Worm (Caenorhabditis elegans) whole organism, young adult: ENCODE measurements around the gene nhr-193.

Experiments used
- B0035.1 ChIP-seq: sonication (generic microtip); optimal IDR thresholded peaks from 2 replicates; lab custom pipeline; 2016; ENCODE audit warnings: missing genetic modification characterization, mild to moderate bottlenecking, missing compliant biosample characterization, missing genotype, missing genetic modification reagents
- B0336.3 ChIP-seq: fragments of 200-800 bp; sonication (Bioruptor generic); IDR thresholded peaks from 2 replicates; pipeline ENCODE4 v1.3.6; 2022; ENCODE audit warnings: missing genetic modification characterization, missing compliant biosample characterization
- C17E4.6 ChIP-seq: fragments of 200-800 bp; sonication (Bioruptor generic); IDR thresholded peaks from 2 replicates; pipeline ENCODE4 v1.3.6; 2022; ENCODE audit warnings: missing genetic modification reagents, missing genetic modification characterization, missing compliant biosample characterization
- F23B12.7 ChIP-seq: sonication (generic microtip); optimal IDR thresholded peaks from 2 replicates; lab custom pipeline; 2017; ENCODE audit warnings: missing genetic modification characterization, mild to moderate bottlenecking, missing compliant biosample characterization, antibody characterized with exemption, moderate library complexity; ENCODE audit not compliant: insufficient read depth
- F37B4.10 ChIP-seq: fragments of 200-800 bp; sonication (Bioruptor generic); IDR thresholded peaks from 2 replicates; pipeline ENCODE4 v1.3.6; 2022; ENCODE audit warnings: missing genetic modification characterization, missing compliant biosample characterization
- F57A8.1 ChIP-seq: fragments of 200-800 bp; sonication (Bioruptor generic); optimal IDR thresholded peaks from 2 replicates; lab custom pipeline; 2018; ENCODE audit warnings: mild to moderate bottlenecking, missing genetic modification characterization, moderate library complexity, missing compliant biosample characterization
- F57C9.4 ChIP-seq: sonication (generic microtip); optimal IDR thresholded peaks from 2 replicates; lab custom pipeline; 2017; ENCODE audit warnings: mild to moderate bottlenecking, missing genetic modification characterization, missing compliant biosample characterization
- ZK185.1 ChIP-seq: sonication (generic microtip); optimal IDR thresholded peaks from 2 replicates; lab custom pipeline; 2016; ENCODE audit warnings: mild to moderate bottlenecking, missing genetic modification characterization, missing compliant biosample characterization; ENCODE audit not compliant: poor library complexity, severe bottlenecking
- ama-1 ChIP-seq, 3 experiments: fragments of 150-350 bp in 1 of 3; sonication (generic microtip) in 2 of 3; optimal IDR thresholded peaks; 2 replicates each; lab custom pipeline; 2014 to 2018; ENCODE audit warnings: missing biosample characterization in 2 of 3, missing genetic modification characterization in 2 of 3, missing genetic modification reagents in 2 of 3
- aptf-2 ChIP-seq: fragments of 200-800 bp; sonication (Bioruptor generic); conservative IDR thresholded peaks from 2 replicates; pipeline ENCODE4 v1.3.6; 2022; ENCODE audit warnings: missing genetic modification reagents, missing genetic modification characterization, missing compliant biosample characterization
- attf-6 ChIP-seq: fragments of 200-800 bp; sonication (Bioruptor generic); IDR thresholded peaks from 2 replicates; pipeline ENCODE4 v1.3.6; 2022; ENCODE audit warnings: missing genetic modification reagents, missing genetic modification characterization, missing compliant biosample characterization
- bed-1 ChIP-seq: fragments of 200-800 bp; sonication (Bioruptor generic); IDR thresholded peaks from 2 replicates; pipeline ENCODE4 v1.3.6; 2022; ENCODE audit warnings: missing genetic modification reagents, missing genetic modification characterization, missing compliant biosample characterization
- cebp-2 ChIP-seq: fragments of 200-800 bp; sonication (Bioruptor generic); IDR thresholded peaks from 2 replicates; pipeline ENCODE4 v1.3.6; 2022; ENCODE audit warnings: missing genetic modification characterization, missing compliant biosample characterization
- ceh-100 ChIP-seq: fragments of 200-800 bp; sonication (Bioruptor generic); IDR thresholded peaks from 2 replicates; pipeline ENCODE4 v1.3.6; 2022; ENCODE audit warnings: missing genetic modification reagents, missing genetic modification characterization, missing compliant biosample characterization
- ceh-40 ChIP-seq: fragments of 200-800 bp; sonication (Bioruptor generic); IDR thresholded peaks from 2 replicates; pipeline ENCODE4 v1.3.6; 2022; ENCODE audit warnings: missing genetic modification characterization, missing compliant biosample characterization
- ceh-58 ChIP-seq: fragments of 200-800 bp; sonication (Bioruptor generic); IDR thresholded peaks from 2 replicates; pipeline ENCODE4 v1.3.6; 2022; ENCODE audit warnings: missing genetic modification characterization, missing compliant biosample characterization
- ceh-79 ChIP-seq: sonication (generic microtip); optimal IDR thresholded peaks from 2 replicates; lab custom pipeline; 2017; ENCODE audit warnings: mild to moderate bottlenecking, missing genetic modification characterization, missing compliant biosample characterization
- chd-7 ChIP-seq: sonication (generic microtip); optimal IDR thresholded peaks from 2 replicates; lab custom pipeline; 2016; ENCODE audit warnings: mild to moderate bottlenecking, missing genetic modification characterization, moderate library complexity, missing compliant biosample characterization
- egl-18 ChIP-seq: fragments of 200-800 bp; sonication (Bioruptor generic); IDR thresholded peaks from 2 replicates; pipeline ENCODE4 v1.3.6; 2022; ENCODE audit warnings: missing genetic modification reagents, missing genetic modification characterization, missing compliant biosample characterization
- egrh-3 ChIP-seq: fragments of 200-800 bp; sonication (Bioruptor generic); IDR thresholded peaks from 2 replicates; pipeline ENCODE4 v1.3.6; 2022; ENCODE audit warnings: missing genetic modification reagents, missing genetic modification characterization, missing compliant biosample characterization
- hlh-12 ChIP-seq: sonication (generic microtip); optimal IDR thresholded peaks from 2 replicates; lab custom pipeline; 2016; ENCODE audit warnings: missing genetic modification characterization, missing compliant biosample characterization
- hlh-26 ChIP-seq: fragments of 200-800 bp; sonication (Bioruptor generic); conservative IDR thresholded peaks from 2 replicates; pipeline ENCODE4 v1.3.6; 2022; ENCODE audit warnings: missing genetic modification reagents, missing genetic modification characterization, missing compliant biosample characterization
- hmg-1.2 ChIP-seq: fragments of 200-800 bp; sonication (Bioruptor generic); IDR thresholded peaks from 2 replicates; pipeline ENCODE4 v1.3.6; 2022; ENCODE audit warnings: missing genetic modification reagents, missing genetic modification characterization, missing compliant biosample characterization
- lag-1 ChIP-seq: fragments of 200-800 bp; sonication (Bioruptor generic); IDR thresholded peaks from 2 replicates; pipeline ENCODE4 v1.3.6; 2022; ENCODE audit warnings: missing genetic modification reagents, missing genetic modification characterization, missing compliant biosample characterization
- let-607 ChIP-seq, 2 experiments: fragments of 200-800 bp in 1 of 2; sonication (Bioruptor generic) in 1 of 2; sonication (generic microtip) in 1 of 2; optimal IDR thresholded peaks; 2 replicates each; lab custom pipeline; 2016 to 2018; ENCODE audit warnings: mild to moderate bottlenecking in 2 of 2, missing compliant biosample characterization in 2 of 2, missing genetic modification characterization in 2 of 2, moderate library complexity in 2 of 2, missing genotype in 1 of 2
- lin-54 ChIP-seq: fragments of 200-800 bp; sonication (Bioruptor generic); optimal IDR thresholded peaks from 2 replicates; lab custom pipeline; 2018; ENCODE audit warnings: mild to moderate bottlenecking, missing genetic modification characterization, missing compliant biosample characterization
- lsy-27 ChIP-seq: sonication (generic microtip); optimal IDR thresholded peaks from 2 replicates; lab custom pipeline; 2017; ENCODE audit warnings: missing genetic modification characterization, mild to moderate bottlenecking, missing compliant biosample characterization, antibody characterized with exemption, missing genotype, borderline replicate concordance; ENCODE audit not compliant: insufficient read depth
- mel-28 ChIP-seq: sonication (generic microtip); optimal IDR thresholded peaks from 2 replicates; lab custom pipeline; 2016; ENCODE audit warnings: borderline replicate concordance, mild to moderate bottlenecking, missing genetic modification characterization, missing compliant biosample characterization
- nfya-1 ChIP-seq: sonication (generic microtip); optimal IDR thresholded peaks from 2 replicates; lab custom pipeline; 2017; ENCODE audit warnings: antibody characterized with exemption, missing compliant biosample characterization, missing genetic modification characterization, borderline replicate concordance; ENCODE audit not compliant: insufficient read depth
- nfyb-1 ChIP-seq: fragments of 200-800 bp; sonication (Bioruptor generic); IDR thresholded peaks from 2 replicates; pipeline ENCODE4 v1.3.6; 2022; ENCODE audit warnings: missing genetic modification reagents, missing genetic modification characterization, missing compliant biosample characterization
- pha-4 ChIP-seq: fragments of 150-350 bp; sonication (generic microtip); optimal IDR thresholded peaks from 2 replicates; lab custom pipeline; 2014; ENCODE audit warnings: missing biosample characterization, missing genetic modification reagents, missing genetic modification characterization
- tbp1 ChIP-seq: fragments of 200-800 bp; sonication (Bioruptor generic); optimal IDR thresholded peaks from 2 replicates; lab custom pipeline; 2018; ENCODE audit warnings: mild to moderate bottlenecking, missing genetic modification characterization, missing compliant biosample characterization
- zfh-2 ChIP-seq: fragments of 200-800 bp; sonication (Bioruptor generic); conservative IDR thresholded peaks from 2 replicates; pipeline ENCODE4 v1.3.6; 2022; ENCODE audit warnings: missing genetic modification reagents, missing genetic modification characterization, missing compliant biosample characterization
- ztf-22 ChIP-seq: fragments of 200-800 bp; sonication (Bioruptor generic); optimal IDR thresholded peaks from 2 replicates; lab custom pipeline; 2018; ENCODE audit warnings: mild to moderate bottlenecking, missing genetic modification characterization, moderate library complexity, missing compliant biosample characterization
- ztf-25 ChIP-seq: fragments of 200-800 bp; sonication (Bioruptor generic); IDR thresholded peaks from 2 replicates; pipeline ENCODE4 v1.3.6; 2022; ENCODE audit warnings: missing genetic modification reagents, missing genetic modification characterization, missing compliant biosample characterization
- ztf-6 ChIP-seq: fragments of 200-800 bp; sonication (Bioruptor generic); IDR thresholded peaks from 2 replicates; pipeline ENCODE4 v1.3.6; 2022; ENCODE audit warnings: missing genetic modification reagents, missing genetic modification characterization, missing compliant biosample characterization

nhr-193 gene

ce11 chrV:16370039-16370438 lies 27.9 kb downstream of the nhr-193 start (continued):
- TF ChIP-seq ZK185.1 = no peak
- peak; percentile 87 for TF ChIP-seq F23B12.7 (tag; lab: Kevin White, UChicago)
- peak; percentile 50 for TF ChIP-seq mel-28
- TF ChIP-seq let-607 (tag; optimal IDR thresholded peaks at IDR 0.05; lab: Kevin White, UChicago) = peak; percentile 44 to 66
- peak; percentile 62 for TF ChIP-seq F57A8.1 (GFP tag; lab: Kevin White, UChicago)
- peak; percentile 92 for TF ChIP-seq B0336.3 (GFP tag; lab: Robert Waterston, UW)
- peak; percentile 69 for TF ChIP-seq B0035.1 (tag; lab: Kevin White, UChicago)
- no peak for TF ChIP-seq aptf-2
- TF ChIP-seq lag-1 (GFP tag; lab: Robert Waterston, UW) = no peak
- peak; percentile 59 for TF ChIP-seq lsy-27 (tag; lab: Kevin White, UChicago)
- peak; percentile 84; the same call in 1 of the 2 replicates for TF ChIP-seq ztf-25 (GFP tag; lab: Robert Waterston, UW)
- TF ChIP-seq ceh-58 (GFP tag; lab: Robert Waterston, UW) = no peak
- no peak for TF ChIP-seq nfya-1 (tag; lab: Kevin White, UChicago)
- 0 out of 2 replicates have a peak, but pooled peaks have one; percentile 54 for TF ChIP-seq bed-1 (GFP tag; lab: Robert Waterston, UW)
- TF ChIP-seq lin-54 (GFP tag; lab: Kevin White, UChicago) = peak; percentile 76
- TF ChIP-seq ztf-22 (GFP tag; lab: Kevin White, UChicago) = no peak
- peak; percentile 87 for TF ChIP-seq cebp-2
- TF ChIP-seq ztf-6 (GFP tag; lab: Robert Waterston, UW) = peak; percentile 49; the same call in 1 of the 2 replicates
- TF ChIP-seq attf-6 = peak; percentile 88
- peak; percentile 90 for TF ChIP-seq ceh-79
- peak; percentile 88 for TF ChIP-seq nfyb-1 (GFP tag; lab: Robert Waterston, UW)
- peak; percentile 77 for TF ChIP-seq hmg-1.2 (GFP tag; lab: Robert Waterston, UW)
- TF ChIP-seq ama-1 (optimal IDR thresholded peaks at IDR 0.05; lab: Kevin White, UChicago) = no peak
- peak; percentile 51 to 59 for TF ChIP-seq ama-1 (GFP tag; optimal IDR thresholded peaks at IDR 0.05; lab: Kevin White, UChicago)
- peak; percentile 61; the same call in 1 of the 2 replicates for TF ChIP-seq egl-18 (GFP tag; lab: Robert Waterston, UW)
- TF ChIP-seq ceh-40 (GFP tag; lab: Robert Waterston, UW) = no peak
- no peak for TF ChIP-seq hlh-26 (GFP tag; lab: Robert Waterston, UW)
- no peak for TF ChIP-seq hlh-12 (tag; lab: Kevin White, UChicago)
- TF ChIP-seq tbp1 (GFP tag; lab: Kevin White, UChicago) = peak; percentile 91
- no peak for TF ChIP-seq pha-4 (tag; lab: Kevin White, UChicago)
- TF ChIP-seq chd-7 = peak; percentile 84

- TF ChIP-seq ztf-6 (GFP tag; lab: Robert Waterston, UW) (no peak), egrh-3 (GFP tag; lab: Robert Waterston, UW) (no peak), C17E4.6 (GFP tag; lab: Robert Waterston, UW) (no peak), F57C9.4 (tag; lab: Kevin White, UChicago) (no peak), F37B4.10 (GFP tag; lab: Robert Waterston, UW) (no peak)
- TF ChIP-seq, all 124 proteins: peak for 0
Measured at ce11 chrV:16374676-16375075, 32.6 kb downstream of the nhr-193 start, which contains the start of gene srv-34. Gene srv-34 (minus strand): TSS chrV:16374776.

- TF ChIP-seq zfh-2 (GFP tag; lab: Robert Waterston, UW) (peak; percentile 86), egrh-3 (GFP tag; lab: Robert Waterston, UW) (peak; percentile 93), ceh-100 (GFP tag; lab: Robert Waterston, UW) (no peak)
Measured at ce11 chrV:16376430-16376948, 34.4 kb downstream of the nhr-193 start.
